Worm (Caenorhabditis elegans): ENCODE data around the gene R10E4.3.

The R10E4.3 gene

ce11 chrIII:4300989-4301498, 13.8 kb upstream of the R10E4.3 start, which contains the start of gene R10E4.11:
R10E4.11 (minus strand) TSS chrIII:4301039.
- no peak for TF ChIP-seq snpc-4 (tag; optimal IDR thresholded peaks at IDR 0.05)
- TF ChIP-seq lsy-2 (tag; optimal IDR thresholded peaks at IDR 0.05), result no peak
- TF ChIP-seq ceh-39 (tag; optimal IDR thresholded peaks at IDR 0.05), result peak; percentile 13

- TF ChIP-seq lsy-2 (tag; optimal IDR thresholded peaks at IDR 0.05), result no peak
- TF ChIP-seq zip-8 (tag; optimal IDR thresholded peaks at IDR 0.05), result no peak
- TF ChIP-seq unc-120 (tag; optimal IDR thresholded peaks at IDR 0.05; ENCODE audit: poor library complexity, severe bottlenecking), result no peak
- TF ChIP-seq ceh-39 (tag; optimal IDR thresholded peaks at IDR 0.05), result no peak
- no peak for TF ChIP-seq pha-4 (tag; optimal IDR thresholded peaks at IDR 0.05)
- no peak for TF ChIP-seq flh-1 (GFP tag; optimal IDR thresholded peaks at IDR 0.05)
- TF ChIP-seq snpc-4 (tag; optimal IDR thresholded peaks at IDR 0.05), result no peak
- no peak for TF ChIP-seq ham-2 (GFP tag; optimal IDR thresholded peaks at IDR 0.05)
- TF ChIP-seq nhr-2 (tag; optimal IDR thresholded peaks at IDR 0.05), result no peak
- TF ChIP-seq lin-13 (tag; optimal IDR thresholded peaks at IDR 0.05), result no peak
- TF ChIP-seq M03D4.4 (tag; optimal IDR thresholded peaks at IDR 0.05), result no peak
- TF ChIP-seq bed-3 (GFP tag; optimal IDR thresholded peaks at IDR 0.05), result no peak
- no peak for TF ChIP-seq ceh-83 (GFP tag; optimal IDR thresholded peaks at IDR 0.05)
- TF ChIP-seq sem-2 (GFP tag; optimal IDR thresholded peaks at IDR 0.05), result no peak
- TF ChIP-seq ztf-11 (tag; optimal IDR thresholded peaks at IDR 0.05), result no peak
- no peak for TF ChIP-seq unc-39 (tag; optimal IDR thresholded peaks at IDR 0.05)
- TF ChIP-seq hlh-1 (tag; optimal IDR thresholded peaks at IDR 0.05), result no peak
Observed at ce11 chrIII:4294153-4294862, 7.0 kb upstream of the R10E4.3 start, which contains the start of the genes nth-1 and R10E4.7. nth-1 (minus strand) TSS chrIII:4294253. R10E4.7 (plus strand) TSS chrIII:4294812.

- TF ChIP-seq bed-3 (GFP tag; optimal IDR thresholded peaks at IDR 0.05), result no peak
- no peak for TF ChIP-seq cnd-1 (tag; optimal IDR thresholded peaks at IDR 0.05)
- TF ChIP-seq ceh-83 (GFP tag; optimal IDR thresholded peaks at IDR 0.05), result no peak
- peak; percentile 88 for TF ChIP-seq zip-8 (tag; optimal IDR thresholded peaks at IDR 0.05)
- TF ChIP-seq unc-39 (tag; optimal IDR thresholded peaks at IDR 0.05), result no peak
Observed at ce11 chrIII:4293108-4293507, 5.8 kb upstream of the R10E4.3 start, which contains the start of gene R10E4.6. R10E4.6 (plus strand) TSS chrIII:4293408.

ce11 chrIII:4291216-4291691, 4.0 kb upstream of the R10E4.3 start, which contains the start of gene mcm-5:
mcm-5 (minus strand) TSS chrIII:4291266.
- TF ChIP-seq ceh-43 (GFP tag; optimal IDR thresholded peaks at IDR 0.05), result no peak
- TF ChIP-seq ceh-83 (GFP tag; optimal IDR thresholded peaks at IDR 0.05), result no peak
- no peak for TF ChIP-seq bed-3 (GFP tag; optimal IDR thresholded peaks at IDR 0.05)
- TF ChIP-seq unc-62 (GFP tag; optimal IDR thresholded peaks at IDR 0.05), result no peak
- TF ChIP-seq mep-1 (tag; optimal IDR thresholded peaks at IDR 0.05), result peak; percentile 67
- peak; percentile 56 for TF ChIP-seq ces-1 (GFP tag; optimal IDR thresholded peaks at IDR 0.05)
- no peak for TF ChIP-seq nhr-28 (tag; optimal IDR thresholded peaks at IDR 0.05)
- TF ChIP-seq zip-8 (tag; optimal IDR thresholded peaks at IDR 0.05), result no peak
- TF ChIP-seq mls-2 (tag; optimal IDR thresholded peaks at IDR 0.05), result no peak
- peak; percentile 30 for TF ChIP-seq lsy-2 (tag; optimal IDR thresholded peaks at IDR 0.05)
- TF ChIP-seq drap-1 (GFP tag; optimal IDR thresholded peaks at IDR 0.05), result no peak
- no peak for TF ChIP-seq hlh-1 (tag; optimal IDR thresholded peaks at IDR 0.05)
- no peak for TF ChIP-seq flh-1 (GFP tag; optimal IDR thresholded peaks at IDR 0.05)
- no peak for TF ChIP-seq sem-2 (GFP tag; optimal IDR thresholded peaks at IDR 0.05)
- TF ChIP-seq nhr-2 (tag; optimal IDR thresholded peaks at IDR 0.05), result no peak
- no peak for TF ChIP-seq sptf-1 (tag; optimal IDR thresholded peaks at IDR 0.05)
- no peak for TF ChIP-seq M03D4.4 (tag; optimal IDR thresholded peaks at IDR 0.05)
- TF ChIP-seq ceh-39 (tag; optimal IDR thresholded peaks at IDR 0.05), result peak; percentile 22
- TF ChIP-seq nhr-12 (tag; optimal IDR thresholded peaks at IDR 0.05), result no peak

- TF ChIP-seq unc-62 (GFP tag; optimal IDR thresholded peaks at IDR 0.05) (no peak), M03D4.4 (tag; optimal IDR thresholded peaks at IDR 0.05) (no peak), sptf-1 (tag; optimal IDR thresholded peaks at IDR 0.05) (no peak), ceh-83 (GFP tag; optimal IDR thresholded peaks at IDR 0.05) (no peak), ces-1 (GFP tag; optimal IDR thresholded peaks at IDR 0.05) (no peak), lin-32 (GFP tag; optimal IDR thresholded peaks at IDR 0.05) (no peak), ceh-43 (GFP tag; optimal IDR thresholded peaks at IDR 0.05) (no peak), elt-1 (tag; optimal IDR thresholded peaks at IDR 0.05; ENCODE audit: borderline replicate concordance, insufficient read depth) (no peak), elt-3 (tag; optimal IDR thresholded peaks at IDR 0.05) (no peak), cnd-1 (tag; optimal IDR thresholded peaks at IDR 0.05) (no peak), nhr-76 (tag; optimal IDR thresholded peaks at IDR 0.05) (no peak), zip-8 (tag; optimal IDR thresholded peaks at IDR 0.05) (no peak), mab-5 (tag; optimal IDR thresholded peaks at IDR 0.05) (no peak), ztf-11 (tag; optimal IDR thresholded peaks at IDR 0.05) (no peak), pha-4 (tag; optimal IDR thresholded peaks at IDR 0.05) (no peak), snpc-4 (tag; optimal IDR thresholded peaks at IDR 0.05) (no peak)
Observed at ce11 chrIII:4289952-4290351, 2.7 kb upstream of the R10E4.3 start.

Data from whole organism, mixed stage, embryonic.